Fruit fly (Drosophila melanogaster): Measurements from ENCODE around the gene MagR.
A peak's percentile ranks its signal among the peaks of the same experiment; 100 is the strongest.

MagR gene

DNA sequence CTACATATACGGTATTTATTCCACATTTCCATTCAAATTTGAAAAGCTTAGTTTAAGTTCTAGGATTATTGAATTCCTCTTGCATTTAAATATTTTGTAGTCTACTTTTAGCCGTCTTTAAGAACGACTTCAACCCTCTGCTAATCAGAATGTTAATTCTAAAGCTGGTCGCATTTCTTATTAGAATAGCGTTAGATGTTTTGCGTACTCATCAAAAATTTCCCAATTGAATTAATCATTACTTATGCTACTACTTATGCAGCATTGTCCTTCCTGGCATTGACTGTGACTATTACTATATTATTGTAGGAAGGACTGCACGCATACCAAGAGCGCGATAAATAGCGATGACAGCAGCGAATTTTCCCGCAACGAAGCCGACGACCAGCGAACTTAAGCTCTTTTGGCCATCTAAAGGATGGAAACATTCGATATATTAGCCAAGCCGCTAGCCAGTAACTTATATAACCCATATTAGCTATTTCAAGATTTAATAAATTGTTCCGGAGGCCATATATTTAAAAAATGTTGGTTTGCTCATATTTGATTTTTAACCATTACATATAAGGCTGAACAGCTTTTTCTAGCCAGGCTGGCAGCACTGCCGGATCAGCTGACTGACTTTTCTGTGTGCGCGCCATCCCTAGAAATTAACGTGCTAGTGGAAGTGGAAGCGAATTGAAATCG, 37.1 kb upstream of the MagR start, which contains the start of gene CG8128 (continued):
- TF ChIP-seq CG18619 (GFP tag; optimal IDR thresholded peaks at IDR 0.05) (no peak), CoRest (tag; optimal IDR thresholded peaks at IDR 0.05) (peak; percentile 20), Sry-δ (GFP tag; optimal IDR thresholded peaks at IDR 0.05) (peak; percentile 46), CG7839 (tag; optimal IDR thresholded peaks at IDR 0.05) (peak; percentile 16), phol (tag; optimal IDR thresholded peaks at IDR 0.05) (peak; percentile 15), Dref (GFP tag; IDR thresholded peaks at IDR 0.05) (peak; percentile 36; the same call in 1 of the 2 replicates), esg (GFP tag; conservative IDR thresholded peaks at IDR 0.05) (peak; percentile 15; the same call in 1 of the 2 replicates), Med (GFP tag) (peak; percentile 87), CG1603 (tag; optimal IDR thresholded peaks at IDR 0.05) (peak; percentile 42), Opbp (GFP tag; IDR thresholded peaks at IDR 0.05; ENCODE audit: partially characterized antibody) (0 out of 3 replicates have a peak, but pooled peaks have one; percentile 39), Hsf (GFP tag; optimal IDR thresholded peaks at IDR 0.05) (peak; percentile 3), hbn (GFP tag; IDR thresholded peaks at IDR 0.05; ENCODE audit: partially characterized antibody) (no peak), BEAF-32 (GFP tag; optimal IDR thresholded peaks at IDR 0.05) (peak; percentile 50), HLH54F (GFP tag; optimal IDR thresholded peaks at IDR 0.05) (peak; percentile 3), CG1602 (GFP tag; optimal IDR thresholded peaks at IDR 0.05) (no peak), CG17359 (tag; optimal IDR thresholded peaks at IDR 0.05) (no peak), ewg (GFP tag; optimal IDR thresholded peaks at IDR 0.05) (peak; percentile 4)

DNA sequence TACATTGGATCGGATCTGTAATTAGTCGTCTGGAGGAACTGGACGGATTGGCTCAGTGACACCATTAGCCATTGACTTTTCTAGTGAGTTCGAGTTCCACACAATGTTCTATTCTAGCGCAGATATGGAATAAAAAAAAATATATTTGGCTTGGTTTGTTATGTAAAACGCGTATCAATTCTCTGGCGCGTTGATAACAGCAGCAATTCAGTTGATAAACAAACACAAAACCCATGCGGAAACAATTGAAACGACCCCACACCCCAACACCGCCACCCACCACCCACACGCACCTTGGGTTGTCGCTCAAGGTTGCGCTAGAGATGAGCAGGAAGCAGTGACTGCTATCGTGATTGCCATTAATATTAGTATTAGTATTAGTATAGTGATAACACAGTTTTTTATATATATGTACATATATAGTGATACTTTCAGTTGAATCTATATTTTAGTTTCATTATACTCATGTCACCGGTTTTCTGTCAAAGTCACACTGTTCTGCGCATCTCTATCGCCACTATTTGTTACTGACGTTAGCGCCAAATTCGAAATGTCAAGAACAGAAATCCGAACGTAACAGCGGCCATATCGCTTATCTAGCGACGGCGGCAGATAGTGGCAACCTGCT, 36.4 kb upstream of the MagR start:
- no peak for TF ChIP-seq Doc3 (GFP tag; IDR thresholded peaks at IDR 0.05; ENCODE audit: partially characterized antibody)
- TF ChIP-seq ttk (GFP tag; IDR thresholded peaks at IDR 0.05), result peak; percentile 92
- no peak for TF ChIP-seq CG9876 (GFP tag; optimal IDR thresholded peaks at IDR 0.05)
- TF ChIP-seq Hsf (GFP tag; optimal IDR thresholded peaks at IDR 0.05), result peak; percentile 84
- TF ChIP-seq CoRest (tag; optimal IDR thresholded peaks at IDR 0.05), result peak; percentile 92
- peak; percentile 72 for TF ChIP-seq CG1529 (GFP tag; optimal IDR thresholded peaks at IDR 0.05)
- 0 out of 2 replicates have a peak, but pooled peaks have one; percentile 16 for TF ChIP-seq inv (GFP tag; IDR thresholded peaks at IDR 0.05; ENCODE audit: partially characterized antibody)
- TF ChIP-seq btn (GFP tag; optimal IDR thresholded peaks at IDR 0.05), result no peak
- TF ChIP-seq CG7839 (tag; optimal IDR thresholded peaks at IDR 0.05), result peak; percentile 96
- peak; percentile 86 for TF ChIP-seq fd3F (GFP tag; optimal IDR thresholded peaks at IDR 0.05)
- TF ChIP-seq gro (GFP tag; optimal IDR thresholded peaks at IDR 0.05), result peak; percentile 27
- TF ChIP-seq Sox100B (GFP tag; optimal IDR thresholded peaks at IDR 0.05), result peak; percentile 84
- peak; percentile 88 for TF ChIP-seq az2 (GFP tag; optimal IDR thresholded peaks at IDR 0.05)
- peak; percentile 75 for TF ChIP-seq dan (GFP tag; IDR thresholded peaks at IDR 0.05)
- TF ChIP-seq Drgx (GFP tag; IDR thresholded peaks at IDR 0.05), result peak; percentile 93
- peak; percentile 82 for TF ChIP-seq ems (GFP tag; optimal IDR thresholded peaks at IDR 0.05)
- TF ChIP-seq vvl (GFP tag; IDR thresholded peaks at IDR 0.05), result peak; percentile 97
- peak; percentile 10 for TF ChIP-seq CG3065 (GFP tag; optimal IDR thresholded peaks at IDR 0.05)
- no peak for TF ChIP-seq NC2α (GFP tag; optimal IDR thresholded peaks at IDR 0.05)
- peak; percentile 93 for TF ChIP-seq CG15269 (tag; optimal IDR thresholded peaks at IDR 0.05)
- TF ChIP-seq CG7786 (GFP tag; optimal IDR thresholded peaks at IDR 0.05), result peak; percentile 44
- peak; percentile 97 for TF ChIP-seq CG10543 (GFP tag; optimal IDR thresholded peaks at IDR 0.05)
- TF ChIP-seq GATAe (GFP tag; conservative IDR thresholded peaks at IDR 0.05), result peak; percentile 80
- peak; percentile 94 for TF ChIP-seq H15 (GFP tag; IDR thresholded peaks at IDR 0.05)
- peak; percentile 85 for TF ChIP-seq CG17385 (GFP tag; optimal IDR thresholded peaks at IDR 0.05)
- TF ChIP-seq Nf-YB (GFP tag; optimal IDR thresholded peaks at IDR 0.05), result peak; percentile 56
- peak; percentile 94 for TF ChIP-seq ken (GFP tag; IDR thresholded peaks at IDR 0.05)
- TF ChIP-seq kni (GFP tag; optimal IDR thresholded peaks at IDR 0.05), result no peak
- TF ChIP-seq bigmax (GFP tag; optimal IDR thresholded peaks at IDR 0.05), result peak; percentile 3
- no peak for TF ChIP-seq jumu (GFP tag; optimal IDR thresholded peaks at IDR 0.05)
- peak; percentile 84 for TF ChIP-seq Oaz (GFP tag; IDR thresholded peaks at IDR 0.05)
- peak; percentile 84 for TF ChIP-seq CG6683 (GFP tag; optimal IDR thresholded peaks at IDR 0.05)
- TF ChIP-seq dysf (GFP tag; IDR thresholded peaks at IDR 0.05), result peak; percentile 96

Measured in whole organism, embryonic.